Worm (Caenorhabditis elegans) whole organism, L3 larva: ENCODE data around the gene rpy-1.

Source experiments
- R02D3.7 ChIP-seq: fragments of 150-350 bp; optimal IDR thresholded peaks from 2 replicates; lab custom pipeline; 2014; ENCODE audit warnings: missing biosample characterization, missing genetic modification characterization
- ZK546.5 ChIP-seq: sonication (generic microtip); optimal IDR thresholded peaks from 2 replicates; lab custom pipeline; 2017; ENCODE audit warnings: missing biosample characterization, missing genetic modification characterization
- ama-1 ChIP-seq: fragments of 150-350 bp; optimal IDR thresholded peaks from 2 replicates; lab custom pipeline; 2018
- ceh-16 ChIP-seq: sonication (generic microtip); optimal IDR thresholded peaks from 2 replicates; lab custom pipeline; 2017; ENCODE audit warnings: missing biosample characterization, missing genetic modification characterization
- ceh-28 ChIP-seq: fragments of 150-350 bp; optimal IDR thresholded peaks from 2 replicates; lab custom pipeline; 2014; ENCODE audit warnings: missing biosample characterization, missing genetic modification reagents, missing genetic modification characterization
- ceh-82 ChIP-seq: fragments of 150-350 bp; optimal IDR thresholded peaks from 2 replicates; lab custom pipeline; 2014; ENCODE audit warnings: missing biosample characterization, missing genetic modification characterization
- daf-12 ChIP-seq: fragments of 150-350 bp; optimal IDR thresholded peaks from 2 replicates; lab custom pipeline; 2014; ENCODE audit warnings: missing biosample characterization, missing genetic modification reagents, missing genetic modification characterization
- egl-5 ChIP-seq: fragments of 150-350 bp; optimal IDR thresholded peaks from 2 replicates; lab custom pipeline; 2017; ENCODE audit warnings: missing biosample characterization, missing genetic modification reagents, missing genetic modification characterization, inconsistent platforms
- elt-1 ChIP-seq: fragments of 150-350 bp; optimal IDR thresholded peaks from 2 replicates; lab custom pipeline; 2014; ENCODE audit warnings: missing biosample characterization, missing genetic modification characterization
- elt-3 ChIP-seq, 3 experiments: fragments of 150-350 bp in 1 of 3; sonication (generic microtip) in 2 of 3; optimal IDR thresholded peaks; 2 replicates in 2 of 3; 4 replicates in 1 of 3; lab custom pipeline; 2014 to 2017; ENCODE audit warnings: missing biosample characterization in 3 of 3, missing genetic modification characterization in 3 of 3
- eor-1 ChIP-seq, 2 experiments: fragments of 150-350 bp; optimal IDR thresholded peaks; 2 replicates each; lab custom pipeline; 2014 to 2018; ENCODE audit warnings: missing biosample characterization in 2 of 2, missing genetic modification characterization in 2 of 2
- fkh-10 ChIP-seq: sonication (generic microtip); optimal IDR thresholded peaks from 2 replicates; lab custom pipeline; 2017; ENCODE audit warnings: missing biosample characterization, missing genetic modification reagents, missing genetic modification characterization
- fkh-2 ChIP-seq: fragments of 150-350 bp; optimal IDR thresholded peaks from 2 replicates; lab custom pipeline; 2014; ENCODE audit warnings: missing biosample characterization, missing genetic modification reagents, missing genetic modification characterization
- fos-1 ChIP-seq: fragments of 150-350 bp; optimal IDR thresholded peaks from 2 replicates; lab custom pipeline; 2014; ENCODE audit warnings: missing biosample characterization, missing genetic modification characterization
- hmg-11 ChIP-seq: sonication (generic microtip); optimal IDR thresholded peaks from 2 replicates; lab custom pipeline; 2016; ENCODE audit warnings: missing genetic modification characterization, missing compliant biosample characterization
- jun-1 ChIP-seq: fragments of 150-350 bp; optimal IDR thresholded peaks from 2 replicates; lab custom pipeline; 2014; ENCODE audit warnings: missing biosample characterization, missing genetic modification reagents, missing genetic modification characterization
- lin-15B ChIP-seq: fragments of 150-350 bp; optimal IDR thresholded peaks from 2 replicates; lab custom pipeline; 2014; ENCODE audit warnings: missing biosample characterization, missing genetic modification characterization
- lin-39 ChIP-seq: fragments of 150-350 bp; optimal IDR thresholded peaks from 2 replicates; lab custom pipeline; 2018; ENCODE audit warnings: missing biosample characterization, missing genetic modification reagents, missing genetic modification characterization
- mdl-1 ChIP-seq: fragments of 150-350 bp; optimal IDR thresholded peaks from 2 replicates; lab custom pipeline; 2014; ENCODE audit warnings: missing biosample characterization, missing genetic modification characterization
- mml-1 ChIP-seq: fragments of 150-350 bp; sonication (generic microtip); optimal IDR thresholded peaks from 3 replicates; lab custom pipeline; 2014; ENCODE audit warnings: missing biosample characterization, missing genetic modification characterization
- nfya-1 ChIP-seq: sonication (generic microtip); optimal IDR thresholded peaks from 2 replicates; lab custom pipeline; 2017; ENCODE audit warnings: missing genetic modification characterization, mild to moderate bottlenecking, missing compliant biosample characterization, antibody characterized with exemption, moderate library complexity; ENCODE audit not compliant: insufficient read depth
- nhr-12 ChIP-seq: fragments of 150-350 bp; optimal IDR thresholded peaks from 2 replicates; lab custom pipeline; 2014; ENCODE audit warnings: missing biosample characterization, missing genetic modification characterization
- nhr-23 ChIP-seq: fragments of 150-350 bp; optimal IDR thresholded peaks from 2 replicates; lab custom pipeline; 2014; ENCODE audit warnings: missing biosample characterization, missing genetic modification reagents, missing genetic modification characterization
- nhr-237 ChIP-seq: fragments of 150-350 bp; optimal IDR thresholded peaks from 2 replicates; lab custom pipeline; 2014; ENCODE audit warnings: missing biosample characterization, missing genetic modification characterization
- nhr-25 ChIP-seq: sonication (generic microtip); optimal IDR thresholded peaks from 2 replicates; lab custom pipeline; 2017; ENCODE audit warnings: missing biosample characterization, missing genetic modification characterization
- nhr-28 ChIP-seq: fragments of 150-350 bp; optimal IDR thresholded peaks from 2 replicates; lab custom pipeline; 2014; ENCODE audit warnings: missing biosample characterization, missing genetic modification characterization
- nhr-43 ChIP-seq: sonication (generic microtip); optimal IDR thresholded peaks from 2 replicates; lab custom pipeline; 2016; ENCODE audit warnings: mild to moderate bottlenecking, missing genetic modification characterization, missing compliant biosample characterization; ENCODE audit not compliant: poor library complexity, severe bottlenecking
- nhr-67 ChIP-seq: fragments of 150-350 bp; optimal IDR thresholded peaks from 2 replicates; lab custom pipeline; 2014; ENCODE audit warnings: missing biosample characterization, missing genetic modification characterization
- nhr-76 ChIP-seq: fragments of 150-350 bp; sonication (generic microtip); optimal IDR thresholded peaks from 5 replicates; lab custom pipeline; 2014; ENCODE audit warnings: missing biosample characterization, missing genetic modification characterization
- nhr-77 ChIP-seq: fragments of 150-350 bp; optimal IDR thresholded peaks from 2 replicates; lab custom pipeline; 2014; ENCODE audit warnings: missing biosample characterization, missing genetic modification characterization
- pha-4 ChIP-seq: fragments of 150-350 bp; optimal IDR thresholded peaks from 2 replicates; lab custom pipeline; 2014; ENCODE audit warnings: missing biosample characterization, missing genetic modification reagents, missing genetic modification characterization
- pqm-1 ChIP-seq: fragments of 150-350 bp; optimal IDR thresholded peaks from 2 replicates; lab custom pipeline; 2017; ENCODE audit warnings: missing biosample characterization, missing genetic modification characterization, inconsistent platforms
- sea-2 ChIP-seq: fragments of 150-350 bp; sonication (generic microtip); optimal IDR thresholded peaks from 4 replicates; lab custom pipeline; 2014; ENCODE audit warnings: missing biosample characterization, missing genetic modification reagents, missing genetic modification characterization
- snpc-4 ChIP-seq: fragments of 150-350 bp; optimal IDR thresholded peaks from 2 replicates; lab custom pipeline; 2014; ENCODE audit warnings: missing biosample characterization, missing genetic modification characterization
- tbx-2 ChIP-seq: sonication (generic microtip); optimal IDR thresholded peaks from 2 replicates; lab custom pipeline; 2016; ENCODE audit warnings: mild to moderate bottlenecking, missing genetic modification characterization, missing compliant biosample characterization
- unc-39 ChIP-seq: sonication (generic microtip); optimal IDR thresholded peaks from 4 replicates; lab custom pipeline; 2017; ENCODE audit warnings: missing biosample characterization, missing genetic modification characterization
- zag-1 ChIP-seq: fragments of 150-350 bp; optimal IDR thresholded peaks from 2 replicates; lab custom pipeline; 2014; ENCODE audit warnings: missing biosample characterization, missing genetic modification characterization
- ztf-11 ChIP-seq: fragments of 150-350 bp; optimal IDR thresholded peaks from 2 replicates; lab custom pipeline; 2014; ENCODE audit warnings: missing biosample characterization, missing genetic modification characterization
- ztf-4 ChIP-seq: fragments of 150-350 bp; optimal IDR thresholded peaks from 2 replicates; lab custom pipeline; 2014; ENCODE audit warnings: missing biosample characterization, missing genetic modification characterization

The rpy-1 gene

DNA sequence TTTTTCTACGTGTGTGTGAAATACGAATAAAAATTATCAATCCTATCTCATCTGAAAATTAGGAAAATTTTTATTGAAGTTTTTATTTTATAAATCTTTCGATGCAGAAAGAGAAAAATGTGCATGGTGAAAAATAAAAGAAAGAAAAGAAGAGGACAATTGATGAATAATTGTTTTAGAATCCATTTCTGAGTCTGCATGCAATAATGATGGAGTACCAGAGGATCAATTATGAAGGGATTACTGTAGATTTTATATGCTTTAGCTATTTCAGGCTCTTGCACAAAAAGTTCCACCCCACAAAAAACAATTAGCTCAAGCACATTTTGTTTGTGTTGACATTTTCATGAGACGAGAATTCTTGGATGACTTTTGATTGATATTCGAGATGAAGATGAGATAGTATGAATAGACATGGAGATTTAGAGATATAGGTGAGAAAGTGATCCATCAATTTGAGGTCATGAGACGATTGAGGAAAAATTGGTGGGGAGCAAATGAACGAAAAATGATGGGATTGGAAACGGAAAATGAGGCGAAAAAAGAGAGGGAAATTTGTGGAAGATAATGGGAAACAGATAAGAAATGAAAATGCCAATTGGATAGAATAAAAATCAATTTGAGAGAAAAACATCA lies at the start of gene rpy-1:
Gene rpy-1, minus strand, starts transcription at position 51 of the 636 bp plus-strand sequence.
- TF ChIP-seq ama-1 (lab: Kevin White, UChicago) (no peak), nhr-25 (tag; lab: Kevin White, UChicago) (no peak), nfya-1 (tag; lab: Kevin White, UChicago) (peak; percentile 0), nhr-77 (tag; lab: Kevin White, UChicago) (no peak), eor-1 (tag; optimal IDR thresholded peaks at IDR 0.05; lab: Kevin White, UChicago) (no peak), egl-5 (tag; lab: Kevin White, UChicago) (peak; percentile 32), nhr-43 (no peak), nhr-76 (tag; lab: Kevin White, UChicago) (no peak), snpc-4 (no peak), lin-39 (peak; percentile 46)

DNA sequence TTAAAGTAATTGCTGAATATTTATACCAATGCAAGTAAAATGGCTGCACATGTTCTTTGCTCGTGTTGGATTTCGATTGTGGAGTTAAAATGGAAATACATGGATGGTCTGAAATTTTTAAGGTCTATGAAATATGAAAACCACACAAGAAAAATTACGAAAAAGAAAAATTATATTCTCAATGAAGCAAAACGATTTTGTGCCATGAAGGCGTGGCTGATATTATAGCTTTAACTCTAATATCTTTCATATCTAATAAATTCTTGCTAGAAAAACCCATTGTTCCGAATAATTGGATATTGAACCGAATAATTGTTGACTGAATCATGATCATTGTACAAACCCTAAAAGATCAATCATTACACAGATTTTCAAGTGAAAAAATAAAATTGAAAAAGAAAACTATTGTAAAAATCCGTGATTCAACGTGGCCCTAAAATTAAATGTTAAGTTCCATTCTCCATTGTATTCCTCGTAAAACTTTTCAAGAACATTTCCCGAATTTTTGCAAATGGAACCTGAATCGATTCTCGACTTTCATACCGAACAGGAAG lies 49.3 kb upstream of the rpy-1 start, which contains the start of the genes srx-95 and fis-1:
Gene srx-95, minus strand, starts transcription at position 101 of the 554 bp plus-strand sequence.
Gene fis-1, plus strand, starts transcription at position 504 of the 554 bp plus-strand sequence.
- TF ChIP-seq tbx-2 (tag; lab: Kevin White, UChicago) = no peak
- TF ChIP-seq R02D3.7 = no peak
- TF ChIP-seq nhr-28 (tag; lab: Kevin White, UChicago) = no peak
- no peak for TF ChIP-seq nfya-1 (tag; lab: Kevin White, UChicago)
- TF ChIP-seq eor-1 (tag; optimal IDR thresholded peaks at IDR 0.05; lab: Kevin White, UChicago) = no peak
- no peak for TF ChIP-seq nhr-23 (tag; lab: Kevin White, UChicago)
- no peak for TF ChIP-seq ZK546.5
- no peak for TF ChIP-seq nhr-43
- no peak for TF ChIP-seq fkh-10
- TF ChIP-seq ceh-82 (tag; lab: Kevin White, UChicago) = no peak
- TF ChIP-seq pha-4 = no peak
- TF ChIP-seq lin-15B (tag; lab: Kevin White, UChicago) = no peak
- no peak for TF ChIP-seq elt-3 (tag; optimal IDR thresholded peaks at IDR 0.05; lab: Kevin White, UChicago)
- no peak for TF ChIP-seq ceh-28 (tag; lab: Kevin White, UChicago)
- no peak for TF ChIP-seq ceh-16
- TF ChIP-seq jun-1 (tag; lab: Kevin White, UChicago) = no peak
- no peak for TF ChIP-seq fkh-2 (tag; lab: Kevin White, UChicago)
- no peak for TF ChIP-seq nhr-12

DNA sequence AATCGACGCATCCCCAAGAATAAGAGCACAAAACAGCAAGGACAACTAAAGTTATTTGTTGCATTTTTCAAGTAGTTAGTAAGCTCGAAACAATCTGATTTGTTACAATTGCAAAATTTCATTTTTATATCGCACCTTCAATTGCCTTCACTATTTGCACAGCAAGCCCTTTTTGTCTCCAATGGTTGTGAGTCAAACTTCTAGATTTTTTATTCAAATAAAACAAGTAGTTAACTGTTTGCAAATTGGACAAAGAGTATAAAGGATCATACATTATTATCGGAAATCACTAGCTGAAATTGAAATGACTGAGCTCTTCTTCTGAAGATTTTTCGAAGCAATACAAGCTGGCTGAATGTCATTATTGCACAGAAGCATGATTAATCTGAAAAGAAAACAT lies 47.4 kb upstream of the rpy-1 start, which contains the start of gene F41G3.21:
Gene F41G3.21, minus strand, starts transcription at position 101 of the 400 bp plus-strand sequence.
- TF ChIP-seq mml-1 (tag; lab: Kevin White, UChicago) = no peak
- no peak for TF ChIP-seq daf-12 (tag; lab: Kevin White, UChicago)
- TF ChIP-seq hmg-11 (tag; lab: Kevin White, UChicago) = no peak
- no peak for TF ChIP-seq zag-1 (tag; lab: Kevin White, UChicago)
- TF ChIP-seq fkh-10 = no peak
- no peak for TF ChIP-seq lin-39
- TF ChIP-seq nhr-77 (tag; lab: Kevin White, UChicago) = no peak
- no peak for TF ChIP-seq pha-4
- no peak for TF ChIP-seq mdl-1 (tag; lab: Kevin White, UChicago)

DNA sequence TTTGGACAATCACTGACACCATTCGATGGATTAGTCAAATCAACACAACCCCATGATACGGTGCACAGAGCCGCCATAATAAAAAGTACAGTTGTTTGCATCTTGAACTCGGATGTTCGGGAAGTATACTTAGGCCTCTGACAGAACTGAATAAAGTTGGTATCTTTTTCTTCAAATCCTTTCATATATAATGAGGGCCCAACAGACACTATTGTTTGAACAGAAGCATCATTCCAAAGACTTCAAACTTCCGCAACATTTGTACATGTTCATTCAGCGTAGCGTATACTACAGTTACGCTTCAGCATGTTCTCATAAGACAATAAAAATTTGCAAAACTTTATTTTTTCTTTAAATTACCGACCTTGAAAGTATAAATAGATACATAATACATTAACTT lies 46.6 kb upstream of the rpy-1 start, which contains the start of gene F41G3.19:
Gene F41G3.19, minus strand, starts transcription at position 101 of the 400 bp plus-strand sequence.
- TF ChIP-seq elt-1 (tag; lab: Kevin White, UChicago) (no peak), fos-1 (tag; lab: Kevin White, UChicago) (no peak), lin-39 (no peak), sea-2 (GFP tag; lab: Kevin White, UChicago) (no peak), nhr-23 (tag; lab: Kevin White, UChicago) (no peak), egl-5 (tag; lab: Kevin White, UChicago) (no peak), nhr-76 (tag; lab: Kevin White, UChicago) (no peak), ama-1 (lab: Kevin White, UChicago) (no peak), snpc-4 (no peak), ztf-4 (tag; lab: Kevin White, UChicago) (no peak), ceh-28 (tag; lab: Kevin White, UChicago) (no peak), nhr-12 (no peak), hmg-11 (tag; lab: Kevin White, UChicago) (no peak), ztf-11 (no peak), nhr-237 (tag; lab: Kevin White, UChicago) (no peak), ZK546.5 (no peak), jun-1 (tag; lab: Kevin White, UChicago) (no peak), unc-39 (tag; lab: Kevin White, UChicago) (no peak), pqm-1 (tag; lab: Kevin White, UChicago) (no peak), nhr-67 (no peak)
